Fruit fly (Drosophila melanogaster) whole organism, wandering third instar larva: ENCODE measurements around the gene CG6126.

Experiments
- dmrt93B ChIP-seq: fragments of 200-800 bp; sonication (Bioruptor generic); optimal IDR thresholded peaks from 2 replicates; lab custom pipeline; 2018; ENCODE audit warnings: missing biosample characterization, mild to moderate bottlenecking, missing genetic modification characterization
- pan ChIP-seq: fragments of >200 bp; optimal IDR thresholded peaks from 2 replicates; lab custom pipeline; 2017

- TF ChIP-seq dmrt93B (GFP tag; lab: Kevin White, UChicago) = no peak
- TF ChIP-seq pan = no peak
These were observed 12.4 kb upstream of the CG6126 start for dm6 chr3R:16215319-16215701.
